Fruit fly (Drosophila melanogaster) whole organism, embryonic: ENCODE measurements around the gene endos.

Source experiments
- Aef1 ChIP-seq: fragments of 200-800 bp; sonication (Bioruptor generic); IDR thresholded peaks from 3 replicates; pipeline ENCODE4 v1.3.6; 2022; ENCODE audit warnings: missing biosample characterization, missing genetic modification characterization
- C15 ChIP-seq: fragments of 200-800 bp; sonication (Bioruptor generic); IDR thresholded peaks from 3 replicates; pipeline ENCODE4 v1.3.6; 2022; ENCODE audit warnings: missing biosample characterization, missing genetic modification characterization
- CG11695 ChIP-seq: fragments of 200-800 bp; sonication (Bioruptor generic); IDR thresholded peaks from 3 replicates; pipeline ENCODE4 v1.3.6; 2022; ENCODE audit warnings: missing biosample characterization, missing genetic modification characterization
- CG11696 ChIP-seq: fragments of 200-800 bp; sonication (Bioruptor generic); IDR thresholded peaks from 2 replicates; pipeline ENCODE4 v1.3.6; 2022; ENCODE audit warnings: missing biosample characterization, missing genetic modification characterization
- CG13123 ChIP-seq: fragments of 200-800 bp; sonication (Bioruptor generic); optimal IDR thresholded peaks from 2 replicates; lab custom pipeline; 2016; ENCODE audit warnings: missing biosample characterization, missing genetic modification characterization
- CG1529 ChIP-seq: fragments of 200-800 bp; sonication (Bioruptor generic); optimal IDR thresholded peaks from 3 replicates; lab custom pipeline; 2018; ENCODE audit warnings: missing biosample characterization, missing genetic modification characterization
- CG17612 ChIP-seq: fragments of 200-800 bp; sonication (Bioruptor generic); IDR thresholded peaks from 2 replicates; pipeline ENCODE4 v1.3.6; 2022; ENCODE audit warnings: missing biosample characterization, missing genetic modification characterization
- CG18011 ChIP-seq: fragments of 200-800 bp; sonication (Bioruptor generic); optimal IDR thresholded peaks from 2 replicates; lab custom pipeline; 2017; ENCODE audit warnings: missing biosample characterization, missing genetic modification characterization, mild to moderate bottlenecking, moderate library complexity, missing genotype
- CG1832 ChIP-seq: fragments of 200-800 bp; sonication (Bioruptor generic); optimal IDR thresholded peaks from 2 replicates; lab custom pipeline; 2017; ENCODE audit warnings: missing biosample characterization, mild to moderate bottlenecking, missing genetic modification characterization, inconsistent platforms
- CG33557 ChIP-seq: fragments of 200-800 bp; sonication (Bioruptor generic); optimal IDR thresholded peaks from 2 replicates; lab custom pipeline; 2019; ENCODE audit warnings: missing biosample characterization, mild to moderate bottlenecking, missing genetic modification characterization, moderate library complexity
- CG34376 ChIP-seq: fragments of 200-800 bp; sonication (Bioruptor generic); optimal IDR thresholded peaks from 2 replicates; lab custom pipeline; 2018; ENCODE audit warnings: missing biosample characterization, mild to moderate bottlenecking, missing genetic modification characterization
- CG3726 ChIP-seq: fragments of 200-800 bp; sonication (Bioruptor generic); IDR thresholded peaks from 3 replicates; pipeline ENCODE4, ENCODE4 v1.3.6; 2022; ENCODE audit warnings: missing biosample characterization, missing genetic modification characterization
- CG4360 ChIP-seq: fragments of 200-800 bp; sonication (Bioruptor generic); IDR thresholded peaks from 2 replicates; pipeline ENCODE4 v1.3.6; 2022; ENCODE audit warnings: missing biosample characterization, missing genetic modification characterization
- CG4820 ChIP-seq: fragments of 200-800 bp; sonication (Bioruptor generic); optimal IDR thresholded peaks from 3 replicates; lab custom pipeline; 2016; ENCODE audit warnings: missing biosample characterization, missing genetic modification characterization
- CG6254 ChIP-seq: fragments of 200-800 bp; sonication (Bioruptor generic); optimal IDR thresholded peaks from 3 replicates; lab custom pipeline; 2017; ENCODE audit warnings: mild to moderate bottlenecking, missing biosample characterization, missing genetic modification reagents, missing genetic modification characterization
- CG6272 ChIP-seq: fragments of 200-800 bp; sonication (Bioruptor generic); IDR thresholded peaks from 2 replicates; pipeline ENCODE4 v1.3.6; 2022; ENCODE audit warnings: missing biosample characterization, missing genetic modification characterization
- CG8359 ChIP-seq: fragments of 200-800 bp; sonication (Bioruptor generic); optimal IDR thresholded peaks from 2 replicates; lab custom pipeline; 2017; ENCODE audit warnings: missing biosample characterization, mild to moderate bottlenecking, missing genetic modification characterization, borderline replicate concordance
- CG8944 ChIP-seq: fragments of 200-800 bp; sonication (Bioruptor generic); optimal IDR thresholded peaks from 3 replicates; lab custom pipeline; 2016; ENCODE audit warnings: missing biosample characterization, missing genetic modification characterization
- Chrac-16 ChIP-seq: fragments of 200-800 bp; sonication (Bioruptor generic); optimal IDR thresholded peaks from 3 replicates; lab custom pipeline; 2016; ENCODE audit warnings: missing biosample characterization, missing genetic modification characterization
- D19A ChIP-seq: fragments of 200-800 bp; optimal IDR thresholded peaks from 3 replicates; lab custom pipeline; 2019; ENCODE audit warnings: missing biosample characterization, mild to moderate bottlenecking, missing genetic modification characterization, moderate library complexity
- Drgx ChIP-seq: fragments of 200-800 bp; sonication (Bioruptor generic); IDR thresholded peaks from 2 replicates; pipeline ENCODE4 v1.3.6; 2022; ENCODE audit warnings: missing biosample characterization, missing genetic modification characterization
- Fer3 ChIP-seq: fragments of 200-800 bp; sonication (Bioruptor generic); optimal IDR thresholded peaks from 2 replicates; lab custom pipeline; 2018; ENCODE audit warnings: missing biosample characterization, mild to moderate bottlenecking, missing genetic modification characterization, moderate library complexity
- HLH3B ChIP-seq: fragments of 200-800 bp; sonication (Bioruptor generic); IDR thresholded peaks from 2 replicates; pipeline ENCODE4 v1.3.6; 2022; ENCODE audit warnings: missing biosample characterization, missing genetic modification characterization
- HLH54F ChIP-seq: fragments of 200-800 bp; sonication (Bioruptor generic); optimal IDR thresholded peaks from 3 replicates; lab custom pipeline; 2016; ENCODE audit warnings: missing biosample characterization, missing genetic modification characterization
- Hey ChIP-seq: fragments of 200-800 bp; sonication (Bioruptor generic); optimal IDR thresholded peaks from 3 replicates; lab custom pipeline; 2018; ENCODE audit warnings: missing biosample characterization, mild to moderate bottlenecking, missing genetic modification characterization
- HmgZ ChIP-seq: fragments of 200-800 bp; sonication (Bioruptor generic); optimal IDR thresholded peaks from 2 replicates; lab custom pipeline; 2018; ENCODE audit warnings: missing biosample characterization, mild to moderate bottlenecking, missing genetic modification characterization
- NC2β ChIP-seq: fragments of 200-800 bp; sonication (Bioruptor generic); optimal IDR thresholded peaks from 2 replicates; lab custom pipeline; 2016; ENCODE audit warnings: missing biosample characterization, missing genetic modification characterization
- Opbp ChIP-seq: fragments of 200-800 bp; sonication (Bioruptor generic); IDR thresholded peaks from 3 replicates; pipeline ENCODE4 v1.3.6; 2022; ENCODE audit warnings: missing biosample characterization, missing genetic modification characterization; ENCODE audit not compliant: partially characterized antibody
- Trl ChIP-seq, 3 experiments: fragments of >200 bp in 2 of 3; fragments of 200-800 bp in 1 of 3; sonication (Bioruptor generic) in 1 of 3; optimal IDR thresholded peaks; 2 replicates in 1 of 3; 3 replicates in 2 of 3; lab custom pipeline; 2016 to 2017; ENCODE audit warnings: missing biosample characterization in 1 of 3, missing genetic modification characterization in 1 of 3
- az2 ChIP-seq: fragments of 200-800 bp; sonication (Bioruptor generic); optimal IDR thresholded peaks from 3 replicates; lab custom pipeline; 2016; ENCODE audit warnings: missing biosample characterization, missing genetic modification characterization
- bsh ChIP-seq, 2 experiments: fragments of 200-800 bp; sonication (Bioruptor generic); optimal IDR thresholded peaks; 2 replicates each; lab custom pipeline; 2017 to 2018; ENCODE audit warnings: mild to moderate bottlenecking in 2 of 2, missing biosample characterization in 2 of 2, missing genetic modification characterization in 2 of 2, moderate library complexity in 1 of 2
- dmrt99B ChIP-seq: fragments of 200-800 bp; sonication (Bioruptor generic); optimal IDR thresholded peaks from 2 replicates; lab custom pipeline; 2018; ENCODE audit warnings: missing biosample characterization, mild to moderate bottlenecking, missing genetic modification characterization, moderate library complexity
- exex ChIP-seq: fragments of 200-800 bp; sonication (Bioruptor generic); optimal IDR thresholded peaks from 4 replicates; lab custom pipeline; 2018; ENCODE audit warnings: missing biosample characterization, mild to moderate bottlenecking, missing genetic modification characterization, moderate library complexity
- fd102C ChIP-seq: fragments of 200-800 bp; sonication (Bioruptor generic); optimal IDR thresholded peaks from 2 replicates; lab custom pipeline; 2018; ENCODE audit warnings: missing biosample characterization, mild to moderate bottlenecking, missing genetic modification characterization, moderate library complexity
- grn ChIP-seq: fragments of 200-800 bp; sonication (Bioruptor generic); optimal IDR thresholded peaks from 3 replicates; lab custom pipeline; 2017; ENCODE audit warnings: missing biosample characterization, missing genetic modification characterization
- hb ChIP-seq: fragments of 200-800 bp; sonication (Bioruptor generic); IDR thresholded peaks from 3 replicates; pipeline ENCODE4 v1.3.6; 2022; ENCODE audit warnings: missing biosample characterization, missing genetic modification characterization; ENCODE audit not compliant: partially characterized antibody
- hbn ChIP-seq: fragments of 200-800 bp; sonication (Bioruptor generic); IDR thresholded peaks from 2 replicates; pipeline ENCODE4 v1.3.6; 2022; ENCODE audit warnings: missing biosample characterization, missing genetic modification characterization; ENCODE audit not compliant: partially characterized antibody
- kah ChIP-seq: fragments of 200-800 bp; sonication (Bioruptor generic); optimal IDR thresholded peaks from 2 replicates; lab custom pipeline; 2018; ENCODE audit warnings: missing biosample characterization, mild to moderate bottlenecking, missing genetic modification characterization
- knrl ChIP-seq: fragments of 200-800 bp; sonication (Bioruptor generic); IDR thresholded peaks from 3 replicates; pipeline ENCODE4 v1.3.6; 2022; ENCODE audit warnings: missing biosample characterization, missing genetic modification characterization; ENCODE audit not compliant: partially characterized antibody
- maf-S ChIP-seq: fragments of 200-800 bp; sonication (Bioruptor generic); optimal IDR thresholded peaks from 2 replicates; lab custom pipeline; 2016; ENCODE audit warnings: missing biosample characterization, missing genetic modification characterization
- nerfin-2 ChIP-seq: fragments of 200-800 bp; sonication (Bioruptor generic); IDR thresholded peaks from 2 replicates; pipeline ENCODE4 v1.3.6; 2022; ENCODE audit warnings: missing biosample characterization, missing genetic modification characterization; ENCODE audit not compliant: partially characterized antibody
- oc ChIP-seq: fragments of 200-800 bp; sonication (Bioruptor generic); optimal IDR thresholded peaks from 2 replicates; lab custom pipeline; 2018; ENCODE audit warnings: missing biosample characterization, mild to moderate bottlenecking, missing genetic modification characterization, moderate library complexity
- otp ChIP-seq: fragments of 200-800 bp; sonication (Bioruptor generic); IDR thresholded peaks from 3 replicates; pipeline ENCODE4, ENCODE4 v1.3.6; 2022; ENCODE audit warnings: missing biosample characterization, missing genetic modification characterization
- phol ChIP-seq: fragments of 200-800 bp; sonication (Bioruptor generic); optimal IDR thresholded peaks from 3 replicates; lab custom pipeline; 2018; ENCODE audit warnings: missing biosample characterization, mild to moderate bottlenecking, missing genetic modification characterization, moderate library complexity
- pita ChIP-seq: fragments of 200-800 bp; sonication (Bioruptor generic); optimal IDR thresholded peaks from 2 replicates; lab custom pipeline; 2017; ENCODE audit warnings: missing biosample characterization, mild to moderate bottlenecking, missing genetic modification characterization
- stwl ChIP-seq: fragments of 200-800 bp; sonication (Bioruptor generic); optimal IDR thresholded peaks from 3 replicates; lab custom pipeline; 2018; ENCODE audit warnings: missing biosample characterization, mild to moderate bottlenecking, missing genetic modification characterization, moderate library complexity
- usp ChIP-seq: fragments of >200 bp; optimal IDR thresholded peaks from 2 replicates; lab custom pipeline; 2017; ENCODE audit warnings: missing biosample characterization, missing genetic modification characterization

Gene endos

DNA sequence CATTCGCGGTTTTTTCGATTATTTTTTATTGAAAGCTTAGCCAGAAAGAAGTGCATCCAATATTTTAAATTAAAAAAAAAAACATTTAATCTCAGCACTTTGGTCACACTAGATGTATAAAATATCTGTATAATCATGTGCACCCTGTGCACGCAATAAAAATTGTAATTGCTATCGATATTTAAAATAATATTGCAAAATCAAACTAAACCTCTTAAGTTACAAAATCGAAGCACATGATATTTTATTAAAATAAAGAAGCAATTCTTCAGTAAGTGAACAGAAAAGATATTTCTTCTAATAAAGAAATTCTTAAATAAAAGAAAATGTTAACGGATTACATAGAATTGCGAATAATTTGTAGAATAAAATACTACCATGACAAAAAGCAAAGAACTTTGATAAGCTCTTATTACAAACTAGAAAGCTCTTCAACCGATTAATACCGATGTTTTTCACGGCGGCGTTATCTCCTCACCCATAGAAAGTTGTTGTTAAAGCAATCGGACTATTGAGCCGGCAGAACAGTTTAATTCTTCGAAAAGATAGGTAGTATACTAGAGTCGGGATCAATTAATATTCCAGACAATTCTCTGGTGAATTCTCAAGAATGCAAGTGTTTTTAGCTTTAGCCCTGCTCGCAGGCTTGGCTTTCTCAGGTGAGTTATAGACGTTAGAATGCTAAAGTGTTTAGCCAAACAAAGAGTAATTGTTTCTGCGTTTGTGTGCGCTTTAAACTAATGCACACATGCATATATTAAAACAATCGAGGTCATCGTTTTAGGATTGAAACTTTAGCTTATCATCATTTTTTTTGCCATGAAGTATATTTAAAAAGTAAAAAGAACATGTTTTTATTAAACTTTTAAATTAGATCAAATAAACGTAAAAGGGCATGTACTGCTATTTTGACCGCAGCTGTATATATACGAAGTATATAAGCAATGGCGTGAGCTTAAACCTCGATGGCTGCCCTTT lies 37.5 kb downstream of the endos start, which contains the start of gene CtsK1 (continued):
- TF ChIP-seq nerfin-2 (GFP tag; lab: Robert Waterston, UW) (no peak), Hey (tag; lab: Kevin White, UChicago) (no peak), fd102C (no peak), Chrac-16 (GFP tag; lab: Kevin White, UChicago) (no peak), CG17612 (GFP tag; lab: Robert Waterston, UW) (no peak), dmrt99B (tag; lab: Kevin White, UChicago) (peak; percentile 19), CG6272 (GFP tag; lab: Robert Waterston, UW) (no peak), D19A (tag; lab: Kevin White, UChicago) (peak; percentile 97), CG11696 (GFP tag; lab: Robert Waterston, UW) (peak; percentile 84), knrl (GFP tag; lab: Robert Waterston, UW) (peak; percentile 75), exex (tag; lab: Kevin White, UChicago) (no peak), usp (GFP tag; lab: Kevin White, UChicago) (no peak), otp (no peak), Drgx (GFP tag; lab: Robert Waterston, UW) (peak; percentile 82), bsh (GFP tag; optimal IDR thresholded peaks at IDR 0.05; lab: Kevin White, UChicago) (peak in 1 of 2 experiments; percentile 29), NC2β (no peak), CG33557 (GFP tag; lab: Kevin White, UChicago) (no peak), HLH54F (GFP tag; lab: Kevin White, UChicago) (no peak), HmgZ (tag; lab: Kevin White, UChicago) (no peak), CG1832 (GFP tag; lab: Kevin White, UChicago) (no peak), pita (GFP tag; lab: Kevin White, UChicago) (no peak), oc (tag; lab: Kevin White, UChicago) (no peak), C15 (no peak), maf-S (GFP tag; lab: Kevin White, UChicago) (no peak), CG8944 (GFP tag; lab: Kevin White, UChicago) (no peak), az2 (no peak), Fer3 (peak; percentile 5), CG4360 (no peak), kah (no peak), Opbp (0 out of 3 replicates have a peak, but pooled peaks have one; percentile 33), HLH3B (GFP tag; lab: Robert Waterston, UW) (0 out of 2 replicates have a peak, but pooled peaks have one; percentile 34), hbn (peak; percentile 72), CG6254 (GFP tag; lab: Kevin White, UChicago) (peak; percentile 99), Trl (optimal IDR thresholded peaks at IDR 0.05; lab: Kevin White, UChicago) (no peak), Trl (GFP tag; optimal IDR thresholded peaks at IDR 0.05; lab: Kevin White, UChicago) (no peak), grn (GFP tag; lab: Kevin White, UChicago) (no peak), Aef1 (GFP tag; lab: Robert Waterston, UW) (no peak), phol (tag; lab: Kevin White, UChicago) (peak; percentile 29), CG8359 (no peak), CG34376 (GFP tag; lab: Kevin White, UChicago) (no peak), CG11695 (GFP tag; lab: Robert Waterston, UW) (peak; percentile 71; the same call in 2 of the 3 replicates), hb (GFP tag; lab: Robert Waterston, UW) (no peak), CG18011 (GFP tag; lab: Kevin White, UChicago) (no peak), CG13123 (GFP tag; lab: Kevin White, UChicago) (no peak), stwl (tag; lab: Kevin White, UChicago) (peak; percentile 98), CG3726 (GFP tag; lab: Robert Waterston, UW) (no peak), CG4820 (GFP tag; lab: Kevin White, UChicago) (no peak), CG1529 (GFP tag; lab: Kevin White, UChicago) (no peak)
